Fruit fly (Drosophila melanogaster) whole organism, embryonic: ENCODE data around the gene CG6290.
A peak's percentile ranks its signal among the peaks of the same experiment; 100 is the strongest.

ENCODE experiments used
- BEAF-32 ChIP-seq: fragments of 200-800 bp; sonication (Bioruptor generic); optimal IDR thresholded peaks from 3 replicates; lab custom pipeline; 2017; ENCODE audit warnings: missing biosample characterization, missing genetic modification characterization, mild to moderate bottlenecking, moderate library complexity, missing genetic modification reagents
- CG12744 ChIP-seq: fragments of 200-800 bp; sonication (Bioruptor generic); optimal IDR thresholded peaks from 2 replicates; lab custom pipeline; 2016; ENCODE audit warnings: missing biosample characterization, missing genetic modification characterization
- CG1602 ChIP-seq: fragments of 200-800 bp; sonication (Bioruptor generic); optimal IDR thresholded peaks from 3 replicates; lab custom pipeline; 2016; ENCODE audit warnings: missing biosample characterization, missing genetic modification characterization
- CG17361 ChIP-seq: fragments of 200-800 bp; sonication (Bioruptor generic); IDR thresholded peaks from 3 replicates; pipeline ENCODE4 v1.3.6; 2022; ENCODE audit warnings: missing biosample characterization, missing genetic modification characterization
- CG18262 ChIP-seq: fragments of 200-800 bp; optimal IDR thresholded peaks from 3 replicates; lab custom pipeline; 2019; ENCODE audit warnings: missing biosample characterization, mild to moderate bottlenecking, missing genetic modification characterization, moderate library complexity
- CG30403 ChIP-seq: fragments of 200-800 bp; sonication (Bioruptor generic); optimal IDR thresholded peaks from 3 replicates; lab custom pipeline; 2016; ENCODE audit warnings: missing biosample characterization, missing genetic modification characterization
- CG31365 ChIP-seq: fragments of 200-800 bp; sonication (Bioruptor generic); optimal IDR thresholded peaks from 2 replicates; lab custom pipeline; 2018; ENCODE audit warnings: missing biosample characterization, mild to moderate bottlenecking, missing genetic modification characterization
- CG6175 ChIP-seq: fragments of 200-800 bp; sonication (Bioruptor generic); IDR thresholded peaks from 3 replicates; pipeline ENCODE4 v1.3.6; 2022; ENCODE audit warnings: missing biosample characterization, missing genetic modification characterization
- CG6689 ChIP-seq: fragments of 200-800 bp; sonication (Bioruptor generic); IDR thresholded peaks from 2 replicates; pipeline ENCODE4 v1.3.6; 2022; ENCODE audit warnings: missing biosample characterization, missing genetic modification characterization
- CG7271 ChIP-seq: fragments of 200-800 bp; sonication (Bioruptor generic); optimal IDR thresholded peaks from 2 replicates; lab custom pipeline; 2018; ENCODE audit warnings: missing biosample characterization, mild to moderate bottlenecking, missing genetic modification characterization, moderate library complexity
- CG7357 ChIP-seq: fragments of 200-800 bp; sonication (Bioruptor generic); IDR thresholded peaks from 3 replicates; pipeline ENCODE4 v1.3.6; 2022; ENCODE audit warnings: missing biosample characterization, missing genetic modification characterization
- CG7372 ChIP-seq: fragments of 200-800 bp; sonication (Bioruptor generic); IDR thresholded peaks from 2 replicates; pipeline ENCODE4 v1.3.6; 2022; ENCODE audit warnings: missing biosample characterization, missing genetic modification characterization
- CG7987 ChIP-seq: fragments of 200-800 bp; sonication (Bioruptor generic); optimal IDR thresholded peaks from 2 replicates; lab custom pipeline; 2018; ENCODE audit warnings: missing biosample characterization, mild to moderate bottlenecking, missing genetic modification characterization, moderate library complexity
- CG9797 ChIP-seq: fragments of 200-800 bp; sonication (Bioruptor generic); optimal IDR thresholded peaks from 3 replicates; lab custom pipeline; 2018; ENCODE audit warnings: missing biosample characterization, mild to moderate bottlenecking, missing genetic modification characterization
- CG9932 ChIP-seq: fragments of 200-800 bp; sonication (Bioruptor generic); IDR thresholded peaks from 2 replicates; pipeline ENCODE4 v1.3.6; 2022; ENCODE audit warnings: missing biosample characterization, missing genetic modification characterization
- CoRest ChIP-seq: fragments of 200-800 bp; sonication (Bioruptor generic); optimal IDR thresholded peaks from 3 replicates; lab custom pipeline; 2018; ENCODE audit warnings: missing biosample characterization, mild to moderate bottlenecking, missing genetic modification characterization, moderate library complexity
- Elba2 ChIP-seq: fragments of 200-800 bp; sonication (Bioruptor generic); optimal IDR thresholded peaks from 3 replicates; lab custom pipeline; 2016; ENCODE audit warnings: missing biosample characterization, missing genetic modification characterization
- Fer1 ChIP-seq: fragments of 200-800 bp; sonication (Bioruptor generic); optimal IDR thresholded peaks from 2 replicates; lab custom pipeline; 2017; ENCODE audit warnings: missing biosample characterization, mild to moderate bottlenecking, missing genetic modification characterization
- Hey ChIP-seq: fragments of 200-800 bp; sonication (Bioruptor generic); optimal IDR thresholded peaks from 3 replicates; lab custom pipeline; 2018; ENCODE audit warnings: missing biosample characterization, mild to moderate bottlenecking, missing genetic modification characterization
- Hr51 ChIP-seq, 2 experiments: fragments of 200-800 bp; sonication (Bioruptor generic); optimal IDR thresholded peaks; 2 replicates in 1 of 2; 3 replicates in 1 of 2; lab custom pipeline; 2016 to 2018; ENCODE audit warnings: missing biosample characterization in 2 of 2, missing genetic modification characterization in 2 of 2, mild to moderate bottlenecking in 1 of 2, moderate library complexity in 1 of 2
- Lhr ChIP-seq: fragments of 200-800 bp; sonication (Bioruptor generic); optimal IDR thresholded peaks from 3 replicates; lab custom pipeline; 2017; ENCODE audit warnings: mild to moderate bottlenecking, missing biosample characterization, missing genetic modification reagents, missing genetic modification characterization
- MBD-R2 ChIP-seq: fragments of 200-800 bp; sonication (Bioruptor generic); IDR thresholded peaks from 2 replicates; pipeline ENCODE4 v1.3.6; 2022; ENCODE audit warnings: missing biosample characterization, missing genetic modification characterization
- Neu2 ChIP-seq: fragments of 200-800 bp; sonication (Bioruptor generic); optimal IDR thresholded peaks from 3 replicates; lab custom pipeline; 2016; ENCODE audit warnings: missing biosample characterization, missing genetic modification characterization, borderline replicate concordance
- Nf-YC ChIP-seq: fragments of 200-800 bp; optimal IDR thresholded peaks from 3 replicates; lab custom pipeline; 2019; ENCODE audit warnings: missing biosample characterization, mild to moderate bottlenecking, missing genetic modification characterization, moderate library complexity
- Opbp ChIP-seq: fragments of 200-800 bp; sonication (Bioruptor generic); IDR thresholded peaks from 3 replicates; pipeline ENCODE4 v1.3.6; 2022; ENCODE audit warnings: missing biosample characterization, missing genetic modification characterization; ENCODE audit not compliant: partially characterized antibody
- Sox100B ChIP-seq: fragments of 200-800 bp; sonication (Bioruptor generic); optimal IDR thresholded peaks from 3 replicates; lab custom pipeline; 2018; ENCODE audit warnings: missing biosample characterization, mild to moderate bottlenecking, missing genetic modification characterization
- TFAM ChIP-seq: fragments of 200-800 bp; sonication (Bioruptor generic); optimal IDR thresholded peaks from 2 replicates; lab custom pipeline; 2017; ENCODE audit warnings: missing biosample characterization, missing genetic modification characterization, inconsistent platforms
- dimm ChIP-seq: fragments of 200-800 bp; sonication (Bioruptor generic); IDR thresholded peaks from 2 replicates; pipeline ENCODE4 v1.3.6; 2022; ENCODE audit warnings: missing biosample characterization, missing genetic modification characterization
- dm ChIP-seq: fragments of 200-800 bp; sonication (Bioruptor generic); optimal IDR thresholded peaks from 3 replicates; lab custom pipeline; 2016; ENCODE audit warnings: missing biosample characterization, missing genetic modification characterization
- dpn ChIP-seq, 2 experiments: fragments of 200-800 bp; sonication (Bioruptor generic); optimal IDR thresholded peaks; 3 replicates each; lab custom pipeline; 2016; ENCODE audit warnings: missing biosample characterization in 2 of 2, missing genetic modification characterization in 2 of 2
- ewg ChIP-seq: fragments of 200-800 bp; sonication (Bioruptor generic); optimal IDR thresholded peaks from 3 replicates; lab custom pipeline; 2017; ENCODE audit warnings: mild to moderate bottlenecking, missing biosample characterization, missing genetic modification reagents, missing genetic modification characterization
- fd102C ChIP-seq: fragments of 200-800 bp; sonication (Bioruptor generic); optimal IDR thresholded peaks from 2 replicates; lab custom pipeline; 2018; ENCODE audit warnings: missing biosample characterization, mild to moderate bottlenecking, missing genetic modification characterization, moderate library complexity
- ftz-f1 ChIP-seq: fragments of 200-800 bp; sonication (Bioruptor generic); optimal IDR thresholded peaks from 2 replicates; lab custom pipeline; 2016; ENCODE audit warnings: missing biosample characterization, missing genetic modification characterization
- grn ChIP-seq: fragments of 200-800 bp; sonication (Bioruptor generic); optimal IDR thresholded peaks from 3 replicates; lab custom pipeline; 2017; ENCODE audit warnings: missing biosample characterization, missing genetic modification characterization
- hb ChIP-seq: fragments of 200-800 bp; sonication (Bioruptor generic); IDR thresholded peaks from 3 replicates; pipeline ENCODE4 v1.3.6; 2022; ENCODE audit warnings: missing biosample characterization, missing genetic modification characterization; ENCODE audit not compliant: partially characterized antibody
- lab ChIP-seq: fragments of 200-800 bp; sonication (Bioruptor generic); optimal IDR thresholded peaks from 3 replicates; lab custom pipeline; 2017; ENCODE audit warnings: missing biosample characterization, missing genetic modification characterization, mild to moderate bottlenecking, moderate library complexity, missing genetic modification reagents
- luna ChIP-seq: fragments of 200-800 bp; sonication (Bioruptor generic); optimal IDR thresholded peaks from 2 replicates; lab custom pipeline; 2016; ENCODE audit warnings: missing biosample characterization, missing genetic modification characterization
- nau ChIP-seq: fragments of 200-800 bp; sonication (Bioruptor generic); optimal IDR thresholded peaks from 3 replicates; lab custom pipeline; 2017; ENCODE audit warnings: missing biosample characterization, mild to moderate bottlenecking, missing genetic modification characterization, missing genetic modification reagents
- otp ChIP-seq: fragments of 200-800 bp; sonication (Bioruptor generic); IDR thresholded peaks from 3 replicates; pipeline ENCODE4, ENCODE4 v1.3.6; 2022; ENCODE audit warnings: missing biosample characterization, missing genetic modification characterization
- row ChIP-seq: fragments of 200-800 bp; sonication (Bioruptor generic); IDR thresholded peaks from 3 replicates; pipeline ENCODE4 v1.3.6; 2022; ENCODE audit warnings: missing biosample characterization, missing genetic modification characterization
- schlank ChIP-seq: fragments of 200-800 bp; sonication (Bioruptor generic); optimal IDR thresholded peaks from 2 replicates; lab custom pipeline; 2018; ENCODE audit warnings: missing biosample characterization, mild to moderate bottlenecking, missing genetic modification characterization
- shn ChIP-seq: fragments of 200-800 bp; sonication (Bioruptor generic); optimal IDR thresholded peaks from 3 replicates; lab custom pipeline; 2016; ENCODE audit warnings: missing biosample characterization, missing genetic modification characterization
- stwl ChIP-seq: fragments of 200-800 bp; sonication (Bioruptor generic); optimal IDR thresholded peaks from 3 replicates; lab custom pipeline; 2018; ENCODE audit warnings: missing biosample characterization, mild to moderate bottlenecking, missing genetic modification characterization, moderate library complexity

Gene CG6290

dm6 chrX:18479307-18480134, 42.2 kb downstream of the CG6290 start, which contains the start of gene CG32547 (continued):
- peak; percentile 8 for TF ChIP-seq Nf-YC (tag; lab: Kevin White, UChicago)
- peak; percentile 77 for TF ChIP-seq row
- TF ChIP-seq nau (GFP tag; lab: Kevin White, UChicago) = peak; percentile 3
- no peak for TF ChIP-seq CG31365 (tag; lab: Kevin White, UChicago)
- TF ChIP-seq otp (GFP tag; lab: Robert Waterston, UW) = no peak

- TF ChIP-seq CG7271 (no peak), Opbp (GFP tag; lab: Robert Waterston, UW) (no peak)
- TF ChIP-seq, all 482 proteins: peak for 0
Observed at dm6 chrX:18482537-18482936, 45.2 kb downstream of the CG6290 start.

- TF ChIP-seq fd102C (GFP tag; lab: Kevin White, UChicago) = no peak
- TF ChIP-seq Sox100B (GFP tag; lab: Kevin White, UChicago) = no peak
- TF ChIP-seq Hey (tag; lab: Kevin White, UChicago) = no peak
- TF ChIP-seq CG6689 (GFP tag; lab: Robert Waterston, UW) = no peak
- no peak for TF ChIP-seq MBD-R2 (GFP tag; lab: Robert Waterston, UW)
- TF ChIP-seq lab (GFP tag; lab: Kevin White, UChicago) = no peak
- no peak for TF ChIP-seq CG9797 (GFP tag; lab: Kevin White, UChicago)
- TF ChIP-seq BEAF-32 = no peak
- TF ChIP-seq ewg = no peak
- no peak for TF ChIP-seq nau (GFP tag; lab: Kevin White, UChicago)
- TF ChIP-seq dm (GFP tag; lab: Kevin White, UChicago) = no peak
- 0 out of 2 replicates have a peak, but pooled peaks have one; percentile 22 for TF ChIP-seq CG9932 (GFP tag; lab: Robert Waterston, UW)
- no peak for TF ChIP-seq Elba2 (GFP tag; lab: Kevin White, UChicago)
- TF ChIP-seq CG1602 = no peak
- TF ChIP-seq CG7987 = no peak
- no peak for TF ChIP-seq CG17361 (GFP tag; lab: Robert Waterston, UW)
- no peak for TF ChIP-seq CG7357 (GFP tag; lab: Robert Waterston, UW)
- TF ChIP-seq Fer1 = no peak
- no peak for TF ChIP-seq stwl (tag; lab: Kevin White, UChicago)
- no peak for TF ChIP-seq Neu2
- TF ChIP-seq Lhr = no peak
- no peak for TF ChIP-seq schlank
- no peak for TF ChIP-seq CG18262 (tag; lab: Kevin White, UChicago)
- TF ChIP-seq dpn (GFP tag; optimal IDR thresholded peaks at IDR 0.05; lab: Kevin White, UChicago) = no peak
- TF ChIP-seq hb (GFP tag; lab: Robert Waterston, UW) = no peak
- no peak for TF ChIP-seq grn (GFP tag; lab: Kevin White, UChicago)
- no peak for TF ChIP-seq CG7372
- TF ChIP-seq luna = no peak
- no peak for TF ChIP-seq dimm
- no peak for TF ChIP-seq CoRest (tag; lab: Kevin White, UChicago)
- no peak for TF ChIP-seq ftz-f1 (GFP tag; lab: Kevin White, UChicago)
- TF ChIP-seq Hr51 (GFP tag; optimal IDR thresholded peaks at IDR 0.05; lab: Kevin White, UChicago) = no peak
- no peak for TF ChIP-seq CG12744 (GFP tag; lab: Kevin White, UChicago)
- TF ChIP-seq CG6175 = no peak
- TF ChIP-seq CG30403 (GFP tag; lab: Kevin White, UChicago) = no peak
- no peak for TF ChIP-seq TFAM (GFP tag; lab: Kevin White, UChicago)
- TF ChIP-seq shn (GFP tag; lab: Kevin White, UChicago) = no peak
Observed at dm6 chrX:18483261-18484218, 46.2 kb downstream of the CG6290 start, which contains the start of gene Hayan. Gene Hayan, minus strand, starts transcription at chrX:18483772.
